Fruit fly (Drosophila melanogaster) whole organism, pupa: Measurements from ENCODE around the gene CG1971.
A peak's percentile ranks its signal among the peaks of the same experiment; 100 is the strongest.

ENCODE experiments used
- CG14655 ChIP-seq: fragments of 200-800 bp; sonication (Bioruptor generic); optimal IDR thresholded peaks from 3 replicates; lab custom pipeline; 2017; ENCODE audit warnings: mild to moderate bottlenecking, missing biosample characterization, missing genetic modification reagents, missing genetic modification characterization
- CG32121 ChIP-seq: fragments of 200-800 bp; sonication (Bioruptor generic); IDR thresholded peaks from 2 replicates; pipeline ENCODE4 v1.3.6; 2022; ENCODE audit warnings: missing biosample characterization, missing genetic modification characterization
- CG4496 ChIP-seq: fragments of 200-800 bp; sonication (Bioruptor generic); IDR thresholded peaks from 3 replicates; pipeline ENCODE4 v1.3.6; 2022; ENCODE audit warnings: missing biosample characterization, missing genetic modification characterization
- EcR ChIP-seq: fragments of 200-800 bp; sonication (Bioruptor generic); optimal IDR thresholded peaks from 3 replicates; lab custom pipeline; 2019; ENCODE audit warnings: missing biosample characterization, missing genetic modification characterization, mild to moderate bottlenecking, moderate library complexity, missing genetic modification reagents
- Snoo ChIP-seq: fragments of 200-800 bp; sonication (Bioruptor generic); optimal IDR thresholded peaks from 3 replicates; lab custom pipeline; 2017; ENCODE audit warnings: missing biosample characterization, mild to moderate bottlenecking, missing genetic modification characterization, inconsistent platforms
- fd96Ca ChIP-seq: fragments of 200-800 bp; sonication (Bioruptor generic); IDR thresholded peaks from 3 replicates; pipeline ENCODE4 v1.3.6; 2022; ENCODE audit warnings: missing biosample characterization, missing genetic modification characterization

- no peak for TF ChIP-seq CG32121 (GFP tag; lab: Robert Waterston, UW)
- TF ChIP-seq Snoo, result no peak
- TF ChIP-seq EcR (GFP tag; lab: Kevin White, UChicago), result no peak
- no peak for TF ChIP-seq CG4496
- TF ChIP-seq CG14655 (GFP tag; lab: Kevin White, UChicago), result peak; percentile 84
- 0 out of 3 replicates have a peak, but pooled peaks have one; percentile 25 for TF ChIP-seq fd96Ca (GFP tag; lab: Robert Waterston, UW)
Observed at dm6 chr3R:31767528-31767927, 37.7 kb upstream of the CG1971 start.
